Worm (Caenorhabditis elegans) whole organism, early embryonic: ENCODE data around the gene srbc-36.

ENCODE experiments used
- B0310.2 ChIP-seq: sonication (generic microtip); optimal IDR thresholded peaks from 2 replicates; lab custom pipeline; 2016; ENCODE audit warnings: mild to moderate bottlenecking, missing genetic modification characterization, missing compliant biosample characterization
- F13C5.2 ChIP-seq: sonication (generic microtip); optimal IDR thresholded peaks from 2 replicates; lab custom pipeline; 2017; ENCODE audit warnings: mild to moderate bottlenecking, missing genetic modification characterization, inconsistent platforms, missing compliant biosample characterization
- aly-1 ChIP-seq: sonication (generic microtip); optimal IDR thresholded peaks from 2 replicates; lab custom pipeline; 2016; ENCODE audit warnings: missing genetic modification characterization, missing compliant biosample characterization
- ama-1 ChIP-seq: fragments of 150-350 bp; optimal IDR thresholded peaks from 2 replicates; lab custom pipeline; 2014
- ets-7 ChIP-seq: sonication (generic microtip); optimal IDR thresholded peaks from 2 replicates; lab custom pipeline; 2016; ENCODE audit warnings: missing genotype, missing genetic modification characterization, missing compliant biosample characterization
- flt-1 ChIP-seq: fragments of 200-800 bp; sonication (Bioruptor generic); IDR thresholded peaks from 2 replicates; pipeline ENCODE4 v1.3.6; 2022; ENCODE audit warnings: missing genetic modification characterization, missing compliant biosample characterization
- hmbx-1 ChIP-seq: sonication (generic microtip); optimal IDR thresholded peaks from 2 replicates; lab custom pipeline; 2016; ENCODE audit warnings: mild to moderate bottlenecking, missing genetic modification characterization, missing compliant biosample characterization
- hnd-1 ChIP-seq: sonication (generic microtip); optimal IDR thresholded peaks from 2 replicates; lab custom pipeline; 2016; ENCODE audit warnings: missing genetic modification characterization, missing compliant biosample characterization
- tra-4 ChIP-seq: sonication (generic microtip); optimal IDR thresholded peaks from 2 replicates; lab custom pipeline; 2017; ENCODE audit warnings: missing genetic modification characterization, missing compliant biosample characterization

ce11 chrV:3444777-3445089, 45.6 kb downstream of the srbc-36 start, which contains the start of gene cfz-2:
- TF ChIP-seq ama-1 (lab: Kevin White, UChicago) = no peak
- no peak for TF ChIP-seq tra-4 (tag; lab: Kevin White, UChicago)
- TF ChIP-seq flt-1 = no peak
- no peak for TF ChIP-seq F13C5.2 (tag; lab: Kevin White, UChicago)
- TF ChIP-seq hnd-1 (tag; lab: Kevin White, UChicago) = no peak
- TF ChIP-seq hmbx-1 (tag; lab: Kevin White, UChicago) = no peak
- TF ChIP-seq aly-1 = no peak
- TF ChIP-seq ets-7 (tag; lab: Kevin White, UChicago) = no peak
- no peak for TF ChIP-seq B0310.2
